Worm (Caenorhabditis elegans): ENCODE measurements around the gene Y49E10.10.

ce11 chrIII:12428799-12429351 is 33.6 kb downstream of the Y49E10.10 start:
- TF ChIP-seq flt-1 (GFP tag; IDR thresholded peaks at IDR 0.05) (no peak), ama-1 (optimal IDR thresholded peaks at IDR 0.05) (no peak), hnd-1 (tag; optimal IDR thresholded peaks at IDR 0.05) (no peak), B0310.2 (tag; optimal IDR thresholded peaks at IDR 0.05) (no peak), ets-7 (tag; optimal IDR thresholded peaks at IDR 0.05) (no peak)
